Worm (Caenorhabditis elegans): ENCODE measurements around the gene srg-69.

srg-69 gene

ce11 chrII:5323773-5324172, 31.7 kb upstream of the srg-69 start:
- TF ChIP-seq pqm-1 (tag; optimal IDR thresholded peaks at IDR 0.05): peak; percentile 67
- peak; percentile 99 for TF ChIP-seq elt-2 (tag; optimal IDR thresholded peaks at IDR 0.05)
- TF ChIP-seq pax-1 (tag; optimal IDR thresholded peaks at IDR 0.05): no peak

- TF ChIP-seq hlh-15 (tag; optimal IDR thresholded peaks at IDR 0.05): no peak
- no peak for TF ChIP-seq ceh-34 (tag; optimal IDR thresholded peaks at IDR 0.05)
- TF ChIP-seq ceh-2 (tag; optimal IDR thresholded peaks at IDR 0.05): no peak
- no peak for TF ChIP-seq pat-9 (tag; optimal IDR thresholded peaks at IDR 0.05)
- no peak for TF ChIP-seq gmeb-2 (tag; optimal IDR thresholded peaks at IDR 0.05)
- no peak for TF ChIP-seq K09A11.1 (tag; optimal IDR thresholded peaks at IDR 0.05; ENCODE audit: insufficient read depth)
- no peak for TF ChIP-seq nhr-11 (tag; optimal IDR thresholded peaks at IDR 0.05)
- no peak for TF ChIP-seq T23F11.4 (GFP tag; optimal IDR thresholded peaks at IDR 0.05)
- TF ChIP-seq ttx-3 (tag; optimal IDR thresholded peaks at IDR 0.05): no peak
- no peak for TF ChIP-seq ceh-48 (tag; optimal IDR thresholded peaks at IDR 0.05)
- TF ChIP-seq unc-42 (tag; optimal IDR thresholded peaks at IDR 0.05): no peak
- TF ChIP-seq ref-2 (tag; optimal IDR thresholded peaks at IDR 0.05): no peak
- TF ChIP-seq fkh-10 (GFP tag; optimal IDR thresholded peaks at IDR 0.05): no peak
- TF ChIP-seq C38D4.7 (GFP tag; optimal IDR thresholded peaks at IDR 0.05): no peak
- TF ChIP-seq hlh-13 (GFP tag; optimal IDR thresholded peaks at IDR 0.05): no peak
- no peak for TF ChIP-seq zip-5 (tag; optimal IDR thresholded peaks at IDR 0.05)
- TF ChIP-seq sox-2 (GFP tag; IDR thresholded peaks at IDR 0.05): no peak
- TF ChIP-seq odd-2 (tag; optimal IDR thresholded peaks at IDR 0.05): no peak
Measured at ce11 chrII:5324653-5325052, 30.8 kb upstream of the srg-69 start.

ce11 chrII:5326024-5326627, 29.4 kb upstream of the srg-69 start:
- TF ChIP-seq rnt-1 (tag; optimal IDR thresholded peaks at IDR 0.05) (peak; percentile 27), ama-1 (optimal IDR thresholded peaks at IDR 0.05) (no peak), unc-55 (GFP tag; optimal IDR thresholded peaks at IDR 0.05) (peak; percentile 52), ceh-24 (tag; optimal IDR thresholded peaks at IDR 0.05) (no peak), hlh-6 (tag; optimal IDR thresholded peaks at IDR 0.05) (no peak), lim-6 (tag; optimal IDR thresholded peaks at IDR 0.05) (no peak), ceh-31 (tag; optimal IDR thresholded peaks at IDR 0.05) (peak; percentile 32), dmd-4 (tag; optimal IDR thresholded peaks at IDR 0.05; ENCODE audit: borderline replicate concordance) (no peak), ceh-6 (GFP tag; optimal IDR thresholded peaks at IDR 0.05) (no peak), ceh-34 (tag; optimal IDR thresholded peaks at IDR 0.05) (no peak), elt-2 (tag; optimal IDR thresholded peaks at IDR 0.05) (peak; percentile 26), ceh-9 (tag; optimal IDR thresholded peaks at IDR 0.05) (no peak), nfya-1 (tag; optimal IDR thresholded peaks at IDR 0.05) (no peak), unc-42 (tag; optimal IDR thresholded peaks at IDR 0.05) (peak; percentile 8), pha-4 (tag; optimal IDR thresholded peaks at IDR 0.05) (no peak), dve-1 (tag; optimal IDR thresholded peaks at IDR 0.05) (no peak), mec-3 (tag; optimal IDR thresholded peaks at IDR 0.05; ENCODE audit: borderline replicate concordance) (no peak), eyg-1 (tag; optimal IDR thresholded peaks at IDR 0.05) (no peak), gmeb-2 (tag; optimal IDR thresholded peaks at IDR 0.05) (no peak), odd-2 (tag; optimal IDR thresholded peaks at IDR 0.05) (no peak), ceh-30 (tag; optimal IDR thresholded peaks at IDR 0.05) (no peak), sdc-2 (tag; optimal IDR thresholded peaks at IDR 0.05) (no peak), ceh-18 (tag; optimal IDR thresholded peaks at IDR 0.05) (peak; percentile 28), tbx-2 (tag; optimal IDR thresholded peaks at IDR 0.05) (peak; percentile 21), hlh-30 (tag; optimal IDR thresholded peaks at IDR 0.05; ENCODE audit: insufficient read depth) (no peak), syd-9 (tag; optimal IDR thresholded peaks at IDR 0.05) (no peak), pros-1 (tag; optimal IDR thresholded peaks at IDR 0.05) (no peak), che-1 (tag; optimal IDR thresholded peaks at IDR 0.05) (no peak), fkh-10 (GFP tag; optimal IDR thresholded peaks at IDR 0.05) (peak; percentile 15), ceh-22 (tag; optimal IDR thresholded peaks at IDR 0.05) (no peak), lin-11 (tag; optimal IDR thresholded peaks at IDR 0.05) (no peak), pat-9 (tag; optimal IDR thresholded peaks at IDR 0.05) (no peak), unc-86 (tag; optimal IDR thresholded peaks at IDR 0.05) (no peak), tbx-7 (tag; optimal IDR thresholded peaks at IDR 0.05) (no peak), pqm-1 (tag; optimal IDR thresholded peaks at IDR 0.05) (no peak)

All from whole organism, late embryonic.